Fruit fly (Drosophila melanogaster): ENCODE results near the gene CG15022.

Gene CG15022

DNA sequence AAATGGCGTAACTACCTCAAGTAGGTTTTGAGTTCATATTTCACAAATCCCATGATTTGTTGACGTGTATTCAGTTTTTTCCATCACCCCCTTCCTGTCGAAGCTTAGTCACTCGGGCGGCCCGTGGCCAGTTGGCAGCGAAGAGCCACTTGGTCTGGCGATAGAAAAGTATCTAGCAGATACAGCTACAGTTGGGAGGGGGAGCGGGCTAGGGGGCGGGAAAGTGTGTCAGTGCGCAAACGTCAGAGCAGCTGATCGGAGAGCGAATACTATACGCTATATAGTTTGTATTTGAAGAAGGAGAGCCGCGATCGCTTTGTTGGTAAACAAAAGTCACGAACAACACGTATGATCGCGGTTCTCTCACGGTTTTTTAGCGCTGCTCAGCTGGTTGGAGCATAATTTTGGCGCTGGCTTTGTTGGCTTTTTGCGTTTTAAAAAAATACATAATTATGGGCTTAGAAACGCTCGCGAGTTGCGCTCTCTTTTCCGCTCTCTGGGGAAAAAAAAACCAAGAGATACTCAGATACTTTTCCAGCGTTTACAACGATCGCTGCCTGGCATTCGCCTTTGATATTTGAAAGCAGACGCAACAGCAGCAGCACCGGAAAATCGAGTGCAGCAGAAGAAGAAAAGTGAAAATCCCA lies 46.2 kb downstream of the CG15022 start (continued):
- TF ChIP-seq Myb (GFP tag; optimal IDR thresholded peaks at IDR 0.05) = no peak
- no peak for TF ChIP-seq ssp (GFP tag; IDR thresholded peaks at IDR 0.05)
- TF ChIP-seq CG31365 (tag; optimal IDR thresholded peaks at IDR 0.05) = no peak
- no peak for TF ChIP-seq CG9876 (GFP tag; optimal IDR thresholded peaks at IDR 0.05)
- TF ChIP-seq Optix (GFP tag; IDR thresholded peaks at IDR 0.05) = no peak
- TF ChIP-seq CG17385 (GFP tag; optimal IDR thresholded peaks at IDR 0.05) = peak; percentile 16
- no peak for TF ChIP-seq TFAM (GFP tag; optimal IDR thresholded peaks at IDR 0.05)
- no peak for TF ChIP-seq Hmr (GFP tag; optimal IDR thresholded peaks at IDR 0.05)
- peak; percentile 43; the same call in 2 of the 4 replicates for TF ChIP-seq Gug (GFP tag; IDR thresholded peaks at IDR 0.05)
- no peak for TF ChIP-seq grn (GFP tag; optimal IDR thresholded peaks at IDR 0.05)
- TF ChIP-seq CG32767 (GFP tag; IDR thresholded peaks at IDR 0.05) = peak; percentile 74
- TF ChIP-seq Dfd (GFP tag; optimal IDR thresholded peaks at IDR 0.05) = no peak
- TF ChIP-seq CG32532 (GFP tag; IDR thresholded peaks at IDR 0.05) = peak; percentile 50
- TF ChIP-seq sens-2 (GFP tag; IDR thresholded peaks at IDR 0.05) = no peak
- no peak for TF ChIP-seq Asciz (GFP tag; optimal IDR thresholded peaks at IDR 0.05)
- TF ChIP-seq pb (GFP tag; optimal IDR thresholded peaks at IDR 0.05) = no peak
- no peak for TF ChIP-seq gfzf (GFP tag; optimal IDR thresholded peaks at IDR 0.05)
- TF ChIP-seq Mes4 (GFP tag; optimal IDR thresholded peaks at IDR 0.05) = no peak
- TF ChIP-seq corto (GFP tag; optimal IDR thresholded peaks at IDR 0.05) = no peak
- TF ChIP-seq aop (GFP tag; IDR thresholded peaks at IDR 0.05) = no peak
- TF ChIP-seq CG4360 (GFP tag; IDR thresholded peaks at IDR 0.05) = no peak
- peak; percentile 11 for TF ChIP-seq BtbVII (GFP tag; optimal IDR thresholded peaks at IDR 0.05)
- no peak for TF ChIP-seq CG12391 (tag; optimal IDR thresholded peaks at IDR 0.05)
- no peak for TF ChIP-seq CG31441 (GFP tag; IDR thresholded peaks at IDR 0.05)
- TF ChIP-seq bigmax (GFP tag; optimal IDR thresholded peaks at IDR 0.05) = no peak
- no peak for TF ChIP-seq chn (GFP tag; optimal IDR thresholded peaks at IDR 0.05)
- peak; percentile 98 for TF ChIP-seq chinmo (GFP tag; IDR thresholded peaks at IDR 0.05; ENCODE audit: partially characterized antibody)
- peak; percentile 99 for TF ChIP-seq CG7987 (GFP tag; optimal IDR thresholded peaks at IDR 0.05)
- TF ChIP-seq YL-1 (GFP tag; optimal IDR thresholded peaks at IDR 0.05) = no peak
- TF ChIP-seq CG10209 (GFP tag; optimal IDR thresholded peaks at IDR 0.05) = no peak
- TF ChIP-seq CG8478 (optimal IDR thresholded peaks at IDR 0.05) = no peak
- peak; percentile 30 for TF ChIP-seq Nf-YC (tag; optimal IDR thresholded peaks at IDR 0.05)
- TF ChIP-seq sd (tag; optimal IDR thresholded peaks at IDR 0.05) = peak; percentile 69
- TF ChIP-seq CG13894 (tag; optimal IDR thresholded peaks at IDR 0.05) = peak; percentile 80
- TF ChIP-seq D19B (GFP tag; optimal IDR thresholded peaks at IDR 0.05) = peak; percentile 22
- TF ChIP-seq psq (GFP tag; optimal IDR thresholded peaks at IDR 0.05) = no peak
- no peak for TF ChIP-seq CG3407 (GFP tag; optimal IDR thresholded peaks at IDR 0.05)
- TF ChIP-seq lov (optimal IDR thresholded peaks at IDR 0.05) = no peak
- peak; percentile 10; the same call in 1 of the 3 replicates for TF ChIP-seq lov (GFP tag; IDR thresholded peaks at IDR 0.05)
- TF ChIP-seq Elba2 (GFP tag; optimal IDR thresholded peaks at IDR 0.05) = no peak
- no peak for TF ChIP-seq CG9797 (GFP tag; optimal IDR thresholded peaks at IDR 0.05)
- peak; percentile 55; the same call in 1 of the 2 replicates for TF ChIP-seq sna (GFP tag; IDR thresholded peaks at IDR 0.05; ENCODE audit: partially characterized antibody)
- TF ChIP-seq CG10565 (GFP tag; optimal IDR thresholded peaks at IDR 0.05) = no peak
- no peak for TF ChIP-seq h (optimal IDR thresholded peaks at IDR 0.05)
- TF ChIP-seq Lpt (GFP tag; optimal IDR thresholded peaks at IDR 0.05) = no peak
- peak; percentile 42; the same call in 1 of the 2 replicates for TF ChIP-seq chm (GFP tag; IDR thresholded peaks at IDR 0.05)
- peak; percentile 90 for TF ChIP-seq sug (tag; optimal IDR thresholded peaks at IDR 0.05)
- peak; percentile 51; the same call in 1 of the 3 replicates for TF ChIP-seq Dbx (GFP tag; IDR thresholded peaks at IDR 0.05)
- TF ChIP-seq ato (GFP tag; IDR thresholded peaks at IDR 0.05; ENCODE audit: partially characterized antibody) = no peak
- TF ChIP-seq zfh1 (GFP tag; IDR thresholded peaks at IDR 0.05) = 0 out of 3 replicates have a peak, but pooled peaks have one; percentile 11
- no peak for TF ChIP-seq CG6689 (GFP tag; IDR thresholded peaks at IDR 0.05)
- TF ChIP-seq Adf1 (GFP tag; IDR thresholded peaks at IDR 0.05) = peak; percentile 69
